Worm (Caenorhabditis elegans) whole organism, early embryonic: ENCODE results near the gene trap-4.

Source experiments
- ama-1 ChIP-seq: fragments of 150-350 bp; optimal IDR thresholded peaks from 2 replicates; lab custom pipeline; 2014
- hmg-4 ChIP-seq: fragments of 200-800 bp; sonication (Bioruptor generic); optimal IDR thresholded peaks from 2 replicates; lab custom pipeline; 2018; ENCODE audit warnings: mild to moderate bottlenecking, missing genetic modification characterization, missing compliant biosample characterization
- tbx-37 ChIP-seq: fragments of 200-800 bp; sonication (Bioruptor generic); conservative IDR thresholded peaks from 2 replicates; pipeline ENCODE4 v1.3.6; 2022; ENCODE audit warnings: missing genetic modification reagents, missing genetic modification characterization, missing compliant biosample characterization

DNA sequence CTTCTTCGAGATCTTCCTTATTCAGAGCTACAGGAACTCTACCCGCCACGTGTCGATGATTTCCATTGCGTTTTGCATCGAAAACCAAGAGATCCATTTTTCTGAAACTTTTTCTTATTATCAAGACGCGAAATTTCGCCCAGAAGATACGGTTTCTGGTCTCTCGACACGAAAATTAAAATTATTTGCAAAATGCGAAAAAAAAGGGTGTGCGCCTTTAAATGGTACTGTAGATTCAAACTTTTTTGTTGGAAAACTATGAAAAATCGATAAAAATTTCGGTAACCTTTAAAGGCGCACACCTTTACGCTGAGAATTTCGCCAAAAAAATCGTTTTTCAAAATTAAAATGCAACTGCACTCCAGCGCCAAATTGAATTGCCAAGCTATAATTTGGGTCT, 22.4 kb upstream of the trap-4 start, which contains the start of gene tsen-2:
- no peak for TF ChIP-seq ama-1
- no peak for TF ChIP-seq hmg-4 (GFP tag; lab: Kevin White, UChicago)
- no peak for TF ChIP-seq tbx-37
